Fruit fly (Drosophila melanogaster): Measurements from ENCODE around the gene mtg.

Gene mtg

dm6 chr3R:8217727-8218126 is 32.6 kb upstream of the mtg start, which contains the start of gene CG7800 (continued):
- TF ChIP-seq CG2116 (GFP tag; optimal IDR thresholded peaks at IDR 0.05) (no peak), sisA (GFP tag; IDR thresholded peaks at IDR 0.05) (no peak), CG10267 (tag; optimal IDR thresholded peaks at IDR 0.05) (peak; percentile 8), MBD-R2 (GFP tag; IDR thresholded peaks at IDR 0.05) (peak; percentile 50), CG11560 (tag; IDR thresholded peaks at IDR 0.05) (peak; percentile 77; the same call in 2 of the 3 replicates), CG6791 (GFP tag; IDR thresholded peaks at IDR 0.05; ENCODE audit: partially characterized antibody) (peak; percentile 74), ind (GFP tag; optimal IDR thresholded peaks at IDR 0.05) (no peak), Scr (GFP tag; IDR thresholded peaks at IDR 0.05; ENCODE audit: partially characterized antibody) (peak; percentile 58), sima (GFP tag; optimal IDR thresholded peaks at IDR 0.05) (no peak), kni (GFP tag; optimal IDR thresholded peaks at IDR 0.05) (no peak), Myb (GFP tag; optimal IDR thresholded peaks at IDR 0.05) (peak; percentile 6), tna (GFP tag; IDR thresholded peaks at IDR 0.05; ENCODE audit: partially characterized antibody) (0 out of 2 replicates have a peak, but pooled peaks have one; percentile 15), sug (tag; optimal IDR thresholded peaks at IDR 0.05) (no peak), CG7357 (GFP tag; IDR thresholded peaks at IDR 0.05) (no peak), CG16813 (GFP tag; IDR thresholded peaks at IDR 0.05; ENCODE audit: partially characterized antibody) (peak; percentile 34; the same call in 1 of the 3 replicates), btn (GFP tag; optimal IDR thresholded peaks at IDR 0.05) (no peak), bbx (GFP tag; IDR thresholded peaks at IDR 0.05; ENCODE audit: partially characterized antibody) (peak; percentile 50; the same call in 1 of the 2 replicates), Opbp (GFP tag; IDR thresholded peaks at IDR 0.05; ENCODE audit: partially characterized antibody) (0 out of 3 replicates have a peak, but pooled peaks have one; percentile 13), CG7271 (tag; optimal IDR thresholded peaks at IDR 0.05) (no peak), CG3726 (GFP tag; IDR thresholded peaks at IDR 0.05) (no peak), sna (GFP tag; IDR thresholded peaks at IDR 0.05; ENCODE audit: partially characterized antibody) (peak; percentile 60; the same call in 1 of the 2 replicates), CG34224 (GFP tag; IDR thresholded peaks at IDR 0.05; ENCODE audit: partially characterized antibody) (peak; percentile 52; the same call in 2 of the 3 replicates), CG14860 (GFP tag; IDR thresholded peaks at IDR 0.05; ENCODE audit: partially characterized antibody) (peak; percentile 37; the same call in 1 of the 3 replicates), ato (GFP tag; IDR thresholded peaks at IDR 0.05; ENCODE audit: partially characterized antibody) (peak; percentile 46; the same call in 1 of the 2 replicates), p53 (GFP tag; optimal IDR thresholded peaks at IDR 0.05) (no peak), CG9727 (GFP tag; optimal IDR thresholded peaks at IDR 0.05) (no peak), amos (GFP tag; IDR thresholded peaks at IDR 0.05; ENCODE audit: partially characterized antibody) (peak; percentile 36; the same call in 1 of the 2 replicates), crp (GFP tag; optimal IDR thresholded peaks at IDR 0.05) (peak in 1 of 2 experiments; percentile 84), CG1792 (GFP tag; optimal IDR thresholded peaks at IDR 0.05) (no peak), E2f2 (GFP tag; IDR thresholded peaks at IDR 0.05) (peak; percentile 65), HLHmδ (GFP tag; optimal IDR thresholded peaks at IDR 0.05) (no peak), Sry-δ (GFP tag; optimal IDR thresholded peaks at IDR 0.05) (peak; percentile 81), BEAF-32 (GFP tag; optimal IDR thresholded peaks at IDR 0.05) (peak; percentile 56), CG11093 (GFP tag; IDR thresholded peaks at IDR 0.05) (no peak), CG14050 (GFP tag; IDR thresholded peaks at IDR 0.05) (no peak), CG10979 (tag; optimal IDR thresholded peaks at IDR 0.05) (no peak), nerfin-2 (GFP tag; IDR thresholded peaks at IDR 0.05; ENCODE audit: partially characterized antibody) (peak; percentile 50; the same call in 1 of the 2 replicates), fd102C (GFP tag; optimal IDR thresholded peaks at IDR 0.05) (no peak), BtbVII (GFP tag; optimal IDR thresholded peaks at IDR 0.05) (no peak), CG12299 (tag; optimal IDR thresholded peaks at IDR 0.05) (no peak), sens-2 (GFP tag; IDR thresholded peaks at IDR 0.05) (no peak), MESR4 (GFP tag; optimal IDR thresholded peaks at IDR 0.05) (peak; percentile 24), Dll (GFP tag; IDR thresholded peaks at IDR 0.05; ENCODE audit: partially characterized antibody) (peak; percentile 80), stwl (tag; optimal IDR thresholded peaks at IDR 0.05) (peak; percentile 63), Bgb (GFP tag; IDR thresholded peaks at IDR 0.05; ENCODE audit: partially characterized antibody) (0 out of 2 replicates have a peak, but pooled peaks have one; percentile 13), slp2 (GFP tag; optimal IDR thresholded peaks at IDR 0.05) (no peak), eve (GFP tag; optimal IDR thresholded peaks at IDR 0.05) (no peak), CG2129 (GFP tag; IDR thresholded peaks at IDR 0.05; ENCODE audit: partially characterized antibody) (0 out of 2 replicates have a peak, but pooled peaks have one; percentile 32)

Measured in whole organism, embryonic.